Worm (Caenorhabditis elegans) whole organism, mixed stage, embryonic: ENCODE measurements around the gene pho-12.

Source experiments
- blmp-1 ChIP-seq: fragments of 150-350 bp; optimal IDR thresholded peaks from 2 replicates; lab custom pipeline; 2014; ENCODE audit warnings: missing biosample characterization, missing genetic modification characterization
- ces-1 ChIP-seq: fragments of 150-350 bp; optimal IDR thresholded peaks from 2 replicates; lab custom pipeline; 2014; ENCODE audit warnings: missing biosample characterization, missing genetic modification reagents, missing genetic modification characterization
- cnd-1 ChIP-seq: fragments of 200-800 bp; sonication (Bioruptor generic); optimal IDR thresholded peaks from 2 replicates; lab custom pipeline; 2018; ENCODE audit warnings: mild to moderate bottlenecking, missing genetic modification characterization, missing compliant biosample characterization
- elt-1 ChIP-seq: sonication (generic microtip); optimal IDR thresholded peaks from 2 replicates; lab custom pipeline; 2017; ENCODE audit warnings: missing genetic modification characterization, mild to moderate bottlenecking, missing compliant biosample characterization, antibody characterized with exemption, moderate library complexity, borderline replicate concordance; ENCODE audit not compliant: insufficient read depth
- elt-3 ChIP-seq: fragments of 150-350 bp; optimal IDR thresholded peaks from 2 replicates; lab custom pipeline; 2014; ENCODE audit warnings: missing biosample characterization, missing genetic modification characterization
- lin-13 ChIP-seq: fragments of 150-350 bp; optimal IDR thresholded peaks from 2 replicates; lab custom pipeline; 2014; ENCODE audit warnings: missing biosample characterization, missing genetic modification characterization
- lsy-2 ChIP-seq: fragments of 150-350 bp; optimal IDR thresholded peaks from 2 replicates; lab custom pipeline; 2014; ENCODE audit warnings: missing biosample characterization, missing genetic modification characterization
- nhr-2 ChIP-seq: fragments of 150-350 bp; optimal IDR thresholded peaks from 2 replicates; lab custom pipeline; 2014; ENCODE audit warnings: missing biosample characterization, missing genetic modification characterization
- nhr-237 ChIP-seq: fragments of 150-350 bp; optimal IDR thresholded peaks from 2 replicates; lab custom pipeline; 2014; ENCODE audit warnings: missing biosample characterization, missing genetic modification characterization
- nhr-28 ChIP-seq: fragments of 150-350 bp; optimal IDR thresholded peaks from 2 replicates; lab custom pipeline; 2014; ENCODE audit warnings: missing biosample characterization, missing genetic modification characterization
- nhr-76 ChIP-seq: sonication (generic microtip); optimal IDR thresholded peaks from 2 replicates; lab custom pipeline; 2017; ENCODE audit warnings: missing biosample characterization, missing genetic modification characterization
- pha-4 ChIP-seq: fragments of 150-350 bp; optimal IDR thresholded peaks from 2 replicates; lab custom pipeline; 2018; ENCODE audit warnings: missing biosample characterization, missing genetic modification reagents, missing genetic modification characterization
- unc-39 ChIP-seq: fragments of 150-350 bp; optimal IDR thresholded peaks from 2 replicates; lab custom pipeline; 2014; ENCODE audit warnings: missing biosample characterization, missing genetic modification characterization
- ztf-11 ChIP-seq: fragments of 150-350 bp; optimal IDR thresholded peaks from 2 replicates; lab custom pipeline; 2014; ENCODE audit warnings: missing biosample characterization, missing genetic modification characterization

- TF ChIP-seq unc-39, result no peak
- no peak for TF ChIP-seq nhr-2 (tag; lab: Kevin White, UChicago)
- TF ChIP-seq nhr-237 (tag; lab: Kevin White, UChicago), result no peak
- TF ChIP-seq nhr-76 (tag; lab: Kevin White, UChicago), result no peak
- no peak for TF ChIP-seq ztf-11 (tag; lab: Kevin White, UChicago)
- no peak for TF ChIP-seq lsy-2 (tag; lab: Kevin White, UChicago)
- TF ChIP-seq ces-1 (GFP tag; lab: Kevin White, UChicago), result no peak
- TF ChIP-seq pha-4, result no peak
- no peak for TF ChIP-seq elt-3 (tag; lab: Kevin White, UChicago)
- TF ChIP-seq lin-13 (tag; lab: Kevin White, UChicago), result no peak
- no peak for TF ChIP-seq blmp-1 (tag; lab: Kevin White, UChicago)
- TF ChIP-seq elt-1 (tag; lab: Kevin White, UChicago), result no peak
- TF ChIP-seq cnd-1, result no peak
- no peak for TF ChIP-seq nhr-28 (tag; lab: Kevin White, UChicago)
Observed at ce11 chrII:5103189-5103588, 42.6 kb upstream of the pho-12 start.
